Worm (Caenorhabditis elegans): Measurements from ENCODE around the gene lev-8.

Gene lev-8

DNA sequence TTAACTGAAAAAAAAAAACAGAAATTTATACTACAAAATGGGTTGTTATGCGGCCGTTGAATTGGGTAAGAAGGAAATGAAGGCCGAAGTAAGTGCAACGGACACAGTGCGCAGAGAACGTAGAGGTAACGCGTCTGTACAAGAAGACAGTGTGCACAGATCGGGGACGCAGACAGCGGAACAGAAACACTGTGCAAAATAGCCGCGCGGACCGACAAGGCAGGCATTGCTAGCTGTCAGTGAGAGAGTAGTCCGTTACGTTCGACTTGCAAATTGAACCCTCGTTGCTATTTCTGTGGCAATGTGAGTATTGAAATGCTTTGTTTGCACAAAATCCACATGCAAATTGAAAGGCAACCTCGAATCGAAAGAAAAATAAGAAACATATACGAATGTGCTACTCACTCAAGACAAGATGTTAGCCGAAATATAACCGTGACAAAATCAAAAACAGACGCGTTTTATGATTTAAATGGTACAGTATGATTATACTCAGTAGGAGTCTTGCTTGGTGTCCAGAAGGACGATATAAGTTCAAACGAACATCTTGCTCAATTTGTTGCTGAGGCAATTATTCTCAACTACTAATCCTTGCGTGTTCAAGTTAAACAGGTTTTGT lies 39.9 kb downstream of the lev-8 start:
- no peak for TF ChIP-seq ets-7 (tag; optimal IDR thresholded peaks at IDR 0.05)
- peak; percentile 75 for TF ChIP-seq hmg-4 (GFP tag; optimal IDR thresholded peaks at IDR 0.05)
- no peak for TF ChIP-seq ceh-13 (GFP tag; optimal IDR thresholded peaks at IDR 0.05)
- no peak for TF ChIP-seq hmbx-1 (tag; optimal IDR thresholded peaks at IDR 0.05)
- no peak for TF ChIP-seq scrt-1 (GFP tag; IDR thresholded peaks at IDR 0.05)
- TF ChIP-seq pes-1 (GFP tag; IDR thresholded peaks at IDR 0.05): no peak
- no peak for TF ChIP-seq tbx-11 (GFP tag; IDR thresholded peaks at IDR 0.05)
- TF ChIP-seq flt-1 (GFP tag; IDR thresholded peaks at IDR 0.05): no peak

DNA sequence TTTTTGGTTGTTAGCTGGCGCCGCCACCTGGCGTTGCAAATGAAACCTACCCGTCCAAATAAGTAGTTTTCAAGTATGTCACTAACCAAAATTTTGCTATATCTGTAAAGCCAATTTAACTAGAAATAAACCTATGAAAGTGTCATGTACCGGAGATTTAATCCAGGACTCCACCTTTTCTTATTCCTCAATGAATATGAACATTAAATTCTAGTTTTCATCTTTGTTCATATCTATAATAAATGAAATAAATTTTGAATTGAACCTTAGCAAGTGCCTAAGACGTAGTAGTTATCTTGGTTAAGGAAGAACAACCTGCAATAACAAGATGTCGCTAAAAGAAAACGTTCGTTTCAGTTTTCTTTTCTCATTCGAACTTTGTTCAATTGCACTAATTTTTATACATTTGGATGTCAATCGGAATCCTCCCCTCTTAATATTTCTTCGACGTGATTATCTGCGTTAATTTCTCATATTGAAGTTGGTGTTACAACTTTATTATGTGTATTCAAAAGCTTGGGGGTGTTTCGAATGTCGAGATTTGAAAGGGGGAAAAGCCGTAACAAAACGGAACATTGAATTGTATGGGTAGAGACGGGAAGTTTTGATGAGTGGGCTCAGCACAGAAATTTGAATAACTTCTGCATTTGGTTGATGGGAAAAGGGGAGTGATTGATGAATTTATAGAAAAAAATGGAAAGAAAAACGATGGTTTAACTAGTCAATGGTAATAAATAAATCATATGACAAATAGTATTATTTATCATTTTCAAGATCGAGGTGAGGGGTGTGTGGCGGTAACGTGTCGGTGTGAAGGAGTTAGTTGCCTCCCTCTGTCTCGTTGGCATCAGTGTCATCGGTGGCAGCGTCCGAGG lies 42.8 kb downstream of the lev-8 start:
- no peak for TF ChIP-seq flt-1 (GFP tag; IDR thresholded peaks at IDR 0.05)
- TF ChIP-seq F13C5.2 (tag; optimal IDR thresholded peaks at IDR 0.05): peak; percentile 26

DNA sequence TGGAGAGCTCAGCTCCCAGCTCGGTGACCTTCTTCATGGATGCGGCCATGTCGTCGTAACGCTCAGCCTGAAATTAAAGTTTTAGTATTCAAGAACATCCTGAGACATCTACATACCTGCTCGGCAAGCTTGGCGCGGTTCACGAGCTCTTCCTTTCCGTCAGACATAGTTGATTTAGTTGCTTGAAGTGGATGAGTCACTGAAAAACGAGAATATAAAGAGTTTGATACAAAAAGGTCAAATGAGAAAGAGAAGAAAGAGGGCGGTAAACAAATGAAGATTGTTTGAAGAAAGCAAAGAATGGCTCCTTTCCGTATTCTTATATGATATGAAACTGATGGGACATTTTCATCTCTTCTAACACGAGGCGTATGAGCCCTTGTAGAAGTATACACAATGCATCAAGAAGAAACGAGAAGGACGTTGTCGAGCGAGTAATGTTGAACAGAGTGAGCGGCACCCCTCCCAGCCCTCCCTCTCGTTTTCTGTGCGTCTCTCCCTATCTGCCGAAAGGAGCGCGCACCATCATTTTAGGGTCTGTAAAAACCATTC lies 44.6 kb downstream of the lev-8 start, which contains the start of gene ftt-2:
Gene ftt-2 (minus strand): TSS at position 206 of the 552 bp plus-strand sequence.
- TF ChIP-seq aly-1 (tag; optimal IDR thresholded peaks at IDR 0.05): no peak
- TF ChIP-seq B0310.2 (tag; optimal IDR thresholded peaks at IDR 0.05): no peak
- no peak for TF ChIP-seq tra-4 (tag; optimal IDR thresholded peaks at IDR 0.05)
- no peak for TF ChIP-seq hmbx-1 (tag; optimal IDR thresholded peaks at IDR 0.05)
- TF ChIP-seq tbx-11 (GFP tag; IDR thresholded peaks at IDR 0.05): no peak
- no peak for TF ChIP-seq ama-1 (optimal IDR thresholded peaks at IDR 0.05)
- TF ChIP-seq ceh-36 (tag; optimal IDR thresholded peaks at IDR 0.05): no peak
- no peak for TF ChIP-seq scrt-1 (GFP tag; IDR thresholded peaks at IDR 0.05)
- TF ChIP-seq ets-7 (tag; optimal IDR thresholded peaks at IDR 0.05): no peak
- TF ChIP-seq flt-1 (GFP tag; IDR thresholded peaks at IDR 0.05): no peak

DNA sequence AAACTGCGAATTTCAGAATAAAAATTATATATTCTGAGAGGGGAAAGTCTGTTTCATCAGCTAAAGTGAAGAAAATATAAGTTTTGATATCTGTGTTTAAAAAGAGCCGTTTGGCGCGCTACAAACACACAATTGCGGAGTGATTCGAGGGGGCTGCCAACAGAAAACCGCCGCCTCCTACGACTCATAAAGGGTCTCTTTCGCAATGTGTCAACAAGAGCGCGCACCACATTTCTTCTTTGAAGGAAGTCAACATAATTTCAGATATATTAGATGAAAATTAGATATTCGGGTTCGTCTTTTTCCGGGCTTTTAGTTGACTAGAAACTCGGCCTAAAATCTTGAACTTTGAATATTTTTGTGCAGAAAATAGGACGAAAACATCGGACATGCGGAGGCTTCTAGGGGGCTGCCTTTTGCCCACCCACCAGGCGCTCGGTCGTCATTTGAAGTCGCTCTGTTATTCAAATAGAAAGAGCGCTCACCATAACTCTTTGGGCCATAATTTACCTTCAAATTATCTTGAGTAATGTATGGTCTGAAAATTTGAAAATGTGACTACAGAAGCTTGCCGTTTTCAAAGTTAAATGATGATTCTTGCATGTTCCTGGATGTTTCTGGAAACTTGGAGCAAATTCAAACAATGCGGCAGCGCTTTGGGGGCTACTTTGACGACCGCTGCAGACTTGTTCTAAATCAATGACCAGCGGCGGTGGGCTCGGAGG lies 45.2 kb downstream of the lev-8 start:
- TF ChIP-seq ceh-36 (tag; optimal IDR thresholded peaks at IDR 0.05) (peak; percentile 92), B0310.2 (tag; optimal IDR thresholded peaks at IDR 0.05) (peak; percentile 98), hnd-1 (tag; optimal IDR thresholded peaks at IDR 0.05) (peak; percentile 82), tbx-11 (GFP tag; IDR thresholded peaks at IDR 0.05) (peak; percentile 61; the same call in 1 of the 2 replicates), hmbx-1 (tag; optimal IDR thresholded peaks at IDR 0.05) (peak; percentile 95), ama-1 (optimal IDR thresholded peaks at IDR 0.05) (no peak), aly-1 (tag; optimal IDR thresholded peaks at IDR 0.05) (peak; percentile 58), scrt-1 (GFP tag; IDR thresholded peaks at IDR 0.05) (peak; percentile 79), ceh-13 (GFP tag; optimal IDR thresholded peaks at IDR 0.05) (peak; percentile 63), hmg-4 (GFP tag; optimal IDR thresholded peaks at IDR 0.05) (peak; percentile 92), F13C5.2 (tag; optimal IDR thresholded peaks at IDR 0.05) (peak; percentile 100), sea-1 (GFP tag; conservative IDR thresholded peaks at IDR 0.05) (peak; percentile 87), pes-1 (GFP tag; IDR thresholded peaks at IDR 0.05) (peak; percentile 83), tbx-37 (GFP tag; conservative IDR thresholded peaks at IDR 0.05) (no peak), ets-7 (tag; optimal IDR thresholded peaks at IDR 0.05) (peak; percentile 54), tra-4 (tag; optimal IDR thresholded peaks at IDR 0.05) (peak; percentile 98), flt-1 (GFP tag; IDR thresholded peaks at IDR 0.05) (peak; percentile 64)

DNA sequence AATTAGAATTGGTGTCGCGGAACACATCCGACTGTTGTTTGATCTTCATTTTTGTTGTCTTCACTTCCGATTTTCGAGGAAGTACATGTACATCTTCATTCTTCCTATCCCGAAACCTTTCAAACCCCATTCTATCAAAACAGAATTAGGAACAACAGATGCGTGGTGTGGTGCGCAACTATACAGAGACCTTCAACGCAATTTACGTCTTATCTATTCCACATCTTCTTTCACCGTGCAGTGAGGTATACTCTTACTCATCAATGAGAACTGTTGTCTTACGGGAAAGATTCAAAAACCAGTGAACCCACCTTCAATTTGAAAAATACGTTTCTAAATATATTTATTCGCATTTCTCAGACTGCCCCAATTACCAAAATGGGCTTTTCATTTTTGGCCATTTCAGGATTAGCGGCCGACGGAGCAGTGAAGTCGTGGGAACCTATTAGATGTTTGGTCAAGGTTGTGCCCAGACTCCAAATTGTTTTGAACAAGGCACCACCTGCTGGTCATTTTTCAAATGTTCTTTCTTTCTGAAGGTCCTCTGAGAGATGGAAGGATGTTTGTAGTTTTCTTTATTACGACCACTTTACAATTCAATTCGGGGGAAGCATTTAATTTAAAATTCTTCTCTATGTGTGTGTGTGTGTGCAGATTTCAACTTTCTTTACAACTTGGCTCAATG lies 46.2 kb downstream of the lev-8 start:
- TF ChIP-seq tra-4 (tag; optimal IDR thresholded peaks at IDR 0.05) (no peak), ama-1 (optimal IDR thresholded peaks at IDR 0.05) (no peak), sea-1 (GFP tag; conservative IDR thresholded peaks at IDR 0.05) (no peak), flt-1 (GFP tag; IDR thresholded peaks at IDR 0.05) (no peak), hnd-1 (tag; optimal IDR thresholded peaks at IDR 0.05) (no peak), tbx-11 (GFP tag; IDR thresholded peaks at IDR 0.05) (no peak), hmbx-1 (tag; optimal IDR thresholded peaks at IDR 0.05) (no peak), pes-1 (GFP tag; IDR thresholded peaks at IDR 0.05) (no peak)

DNA sequence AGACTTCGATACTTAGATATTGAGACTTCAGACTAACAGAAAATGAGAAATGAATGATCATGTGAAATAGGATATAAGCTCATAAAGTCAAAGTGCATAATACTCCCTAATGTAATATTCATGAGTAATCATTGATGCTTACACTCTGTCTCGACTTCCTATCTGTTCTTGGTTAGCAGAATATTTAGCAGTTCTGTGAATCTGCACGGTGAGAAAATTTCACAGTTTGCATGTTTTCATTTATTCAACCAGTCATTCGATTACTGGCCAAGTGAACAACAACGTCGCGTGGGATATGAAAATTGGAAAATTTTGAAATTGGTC lies 46.7 kb downstream of the lev-8 start:
- TF ChIP-seq tbx-11 (GFP tag; IDR thresholded peaks at IDR 0.05) (no peak), tbx-37 (GFP tag; conservative IDR thresholded peaks at IDR 0.05) (no peak), scrt-1 (GFP tag; IDR thresholded peaks at IDR 0.05) (no peak), ceh-36 (tag; optimal IDR thresholded peaks at IDR 0.05) (no peak), tra-4 (tag; optimal IDR thresholded peaks at IDR 0.05) (no peak), flt-1 (GFP tag; IDR thresholded peaks at IDR 0.05) (no peak), ceh-13 (GFP tag; optimal IDR thresholded peaks at IDR 0.05) (no peak), B0310.2 (tag; optimal IDR thresholded peaks at IDR 0.05) (no peak), pes-1 (GFP tag; IDR thresholded peaks at IDR 0.05) (no peak), aly-1 (tag; optimal IDR thresholded peaks at IDR 0.05) (no peak), hmbx-1 (tag; optimal IDR thresholded peaks at IDR 0.05) (no peak), ets-7 (tag; optimal IDR thresholded peaks at IDR 0.05) (no peak), ama-1 (optimal IDR thresholded peaks at IDR 0.05) (no peak), F13C5.2 (tag; optimal IDR thresholded peaks at IDR 0.05) (no peak)
